Fruit fly (Drosophila melanogaster): Measurements from ENCODE around the gene sinah.
A peak's percentile ranks its signal among the peaks of the same experiment; 100 is the strongest.

sinah gene

dm6 chr3L:16865123-16865831 lies 6.4 kb downstream of the sinah start, which contains the start of gene Lmpt (continued):
- TF ChIP-seq tup (GFP tag; optimal IDR thresholded peaks at IDR 0.05): no peak
- TF ChIP-seq CG8924 (tag; optimal IDR thresholded peaks at IDR 0.05): peak; percentile 0
- TF ChIP-seq CG12155 (GFP tag; optimal IDR thresholded peaks at IDR 0.05): no peak
- TF ChIP-seq CG7556 (GFP tag; optimal IDR thresholded peaks at IDR 0.05): no peak
- TF ChIP-seq CG4360 (GFP tag; IDR thresholded peaks at IDR 0.05): peak; percentile 49
- no peak for TF ChIP-seq Chrac-16 (GFP tag; optimal IDR thresholded peaks at IDR 0.05)
- TF ChIP-seq dm (GFP tag; optimal IDR thresholded peaks at IDR 0.05): no peak
- TF ChIP-seq croc (GFP tag; conservative IDR thresholded peaks at IDR 0.05): no peak
- TF ChIP-seq CG8388 (GFP tag; optimal IDR thresholded peaks at IDR 0.05): peak; percentile 11
- no peak for TF ChIP-seq Xbp1 (GFP tag; optimal IDR thresholded peaks at IDR 0.05)
- no peak for TF ChIP-seq CG13424 (tag; optimal IDR thresholded peaks at IDR 0.05)
- TF ChIP-seq CG18764 (GFP tag; optimal IDR thresholded peaks at IDR 0.05): no peak
- peak; percentile 99 for TF ChIP-seq D19A (tag; optimal IDR thresholded peaks at IDR 0.05)
- peak; percentile 73 for TF ChIP-seq pzg (GFP tag; optimal IDR thresholded peaks at IDR 0.05)
- no peak for TF ChIP-seq CG8765 (GFP tag; IDR thresholded peaks at IDR 0.05)
- TF ChIP-seq CG17802 (tag; optimal IDR thresholded peaks at IDR 0.05): no peak
- TF ChIP-seq zen2 (GFP tag; IDR thresholded peaks at IDR 0.05; ENCODE audit: partially characterized antibody): no peak
- TF ChIP-seq maf-S (GFP tag; optimal IDR thresholded peaks at IDR 0.05): no peak
- no peak for TF ChIP-seq nerfin-2 (GFP tag; IDR thresholded peaks at IDR 0.05; ENCODE audit: partially characterized antibody)
- TF ChIP-seq NC2α (GFP tag; optimal IDR thresholded peaks at IDR 0.05): no peak
- TF ChIP-seq lab (GFP tag; optimal IDR thresholded peaks at IDR 0.05): no peak
- TF ChIP-seq CG17829 (tag; optimal IDR thresholded peaks at IDR 0.05): peak; percentile 34
- no peak for TF ChIP-seq CG12299 (tag; optimal IDR thresholded peaks at IDR 0.05)
- TF ChIP-seq Hsf (GFP tag; optimal IDR thresholded peaks at IDR 0.05): no peak
- TF ChIP-seq CG13123 (GFP tag; optimal IDR thresholded peaks at IDR 0.05): no peak
- TF ChIP-seq NK7.1 (GFP tag; optimal IDR thresholded peaks at IDR 0.05): no peak
- no peak for TF ChIP-seq ab (GFP tag; optimal IDR thresholded peaks at IDR 0.05)
- TF ChIP-seq CG12659 (GFP tag; optimal IDR thresholded peaks at IDR 0.05): peak; percentile 59
- peak; percentile 88 for TF ChIP-seq CG17385 (GFP tag; optimal IDR thresholded peaks at IDR 0.05)
- TF ChIP-seq CG6654 (GFP tag; optimal IDR thresholded peaks at IDR 0.05): no peak
- no peak for TF ChIP-seq Vsx1 (GFP tag; optimal IDR thresholded peaks at IDR 0.05)
- TF ChIP-seq cad (GFP tag; optimal IDR thresholded peaks at IDR 0.05): no peak
- no peak for TF ChIP-seq zfh2 (GFP tag; optimal IDR thresholded peaks at IDR 0.05)
- peak; percentile 40 for TF ChIP-seq Fer1 (GFP tag; optimal IDR thresholded peaks at IDR 0.05)
- no peak for TF ChIP-seq CG12071 (GFP tag; optimal IDR thresholded peaks at IDR 0.05)
- no peak for TF ChIP-seq CG18476 (GFP tag; optimal IDR thresholded peaks at IDR 0.05)
- TF ChIP-seq dimm (GFP tag; IDR thresholded peaks at IDR 0.05): no peak
- no peak for TF ChIP-seq Spps (tag; optimal IDR thresholded peaks at IDR 0.05)
- no peak for TF ChIP-seq pum (GFP tag; optimal IDR thresholded peaks at IDR 0.05)
- TF ChIP-seq CG3838 (GFP tag; optimal IDR thresholded peaks at IDR 0.05): no peak
- TF ChIP-seq pita (GFP tag; optimal IDR thresholded peaks at IDR 0.05): no peak
- TF ChIP-seq CG10366 (GFP tag; IDR thresholded peaks at IDR 0.05): no peak
- no peak for TF ChIP-seq gcm (GFP tag; optimal IDR thresholded peaks at IDR 0.05)
- TF ChIP-seq Hr51 (GFP tag; optimal IDR thresholded peaks at IDR 0.05): no peak
- no peak for TF ChIP-seq sob (GFP tag; IDR thresholded peaks at IDR 0.05)
- TF ChIP-seq CG31365 (tag; optimal IDR thresholded peaks at IDR 0.05): peak; percentile 8
- no peak for TF ChIP-seq CrebB (tag; optimal IDR thresholded peaks at IDR 0.05)
- peak; percentile 10 for TF ChIP-seq CG9437 (GFP tag; optimal IDR thresholded peaks at IDR 0.05)
- TF ChIP-seq Gug (GFP tag; IDR thresholded peaks at IDR 0.05): no peak
- no peak for TF ChIP-seq abd-A (tag; optimal IDR thresholded peaks at IDR 0.05)
